Worm (Caenorhabditis elegans) whole organism, L3 larva: ENCODE measurements around the gene K08A2.2.

Source experiments
- R02D3.7 ChIP-seq: fragments of 150-350 bp; optimal IDR thresholded peaks from 2 replicates; lab custom pipeline; 2014; ENCODE audit warnings: missing biosample characterization, missing genetic modification characterization
- ZK546.5 ChIP-seq: sonication (generic microtip); optimal IDR thresholded peaks from 2 replicates; lab custom pipeline; 2017; ENCODE audit warnings: missing biosample characterization, missing genetic modification characterization
- aly-2 ChIP-seq: fragments of 150-350 bp; optimal IDR thresholded peaks from 2 replicates; lab custom pipeline; 2014; ENCODE audit warnings: missing biosample characterization, missing genetic modification characterization
- ama-1 ChIP-seq: fragments of 150-350 bp; optimal IDR thresholded peaks from 2 replicates; lab custom pipeline; 2018
- ceh-16 ChIP-seq: sonication (generic microtip); optimal IDR thresholded peaks from 2 replicates; lab custom pipeline; 2017; ENCODE audit warnings: missing biosample characterization, missing genetic modification characterization
- ceh-28 ChIP-seq: fragments of 150-350 bp; optimal IDR thresholded peaks from 2 replicates; lab custom pipeline; 2014; ENCODE audit warnings: missing biosample characterization, missing genetic modification reagents, missing genetic modification characterization
- ceh-82 ChIP-seq: fragments of 150-350 bp; optimal IDR thresholded peaks from 2 replicates; lab custom pipeline; 2014; ENCODE audit warnings: missing biosample characterization, missing genetic modification characterization
- daf-12 ChIP-seq: fragments of 150-350 bp; optimal IDR thresholded peaks from 2 replicates; lab custom pipeline; 2014; ENCODE audit warnings: missing biosample characterization, missing genetic modification reagents, missing genetic modification characterization
- egl-5 ChIP-seq: fragments of 150-350 bp; optimal IDR thresholded peaks from 2 replicates; lab custom pipeline; 2017; ENCODE audit warnings: missing biosample characterization, missing genetic modification reagents, missing genetic modification characterization, inconsistent platforms
- elt-1 ChIP-seq: fragments of 150-350 bp; optimal IDR thresholded peaks from 2 replicates; lab custom pipeline; 2014; ENCODE audit warnings: missing biosample characterization, missing genetic modification characterization
- elt-3 ChIP-seq, 3 experiments: fragments of 150-350 bp in 1 of 3; sonication (generic microtip) in 2 of 3; optimal IDR thresholded peaks; 2 replicates in 2 of 3; 4 replicates in 1 of 3; lab custom pipeline; 2014 to 2017; ENCODE audit warnings: missing biosample characterization in 3 of 3, missing genetic modification characterization in 3 of 3
- fkh-2 ChIP-seq: fragments of 150-350 bp; optimal IDR thresholded peaks from 2 replicates; lab custom pipeline; 2014; ENCODE audit warnings: missing biosample characterization, missing genetic modification reagents, missing genetic modification characterization
- fos-1 ChIP-seq: fragments of 150-350 bp; optimal IDR thresholded peaks from 2 replicates; lab custom pipeline; 2014; ENCODE audit warnings: missing biosample characterization, missing genetic modification characterization
- hmg-11 ChIP-seq: sonication (generic microtip); optimal IDR thresholded peaks from 2 replicates; lab custom pipeline; 2016; ENCODE audit warnings: missing genetic modification characterization, missing compliant biosample characterization
- jun-1 ChIP-seq: fragments of 150-350 bp; optimal IDR thresholded peaks from 2 replicates; lab custom pipeline; 2014; ENCODE audit warnings: missing biosample characterization, missing genetic modification reagents, missing genetic modification characterization
- lin-15B ChIP-seq: fragments of 150-350 bp; optimal IDR thresholded peaks from 2 replicates; lab custom pipeline; 2014; ENCODE audit warnings: missing biosample characterization, missing genetic modification characterization
- mdl-1 ChIP-seq: fragments of 150-350 bp; optimal IDR thresholded peaks from 2 replicates; lab custom pipeline; 2014; ENCODE audit warnings: missing biosample characterization, missing genetic modification characterization
- nhr-12 ChIP-seq: fragments of 150-350 bp; optimal IDR thresholded peaks from 2 replicates; lab custom pipeline; 2014; ENCODE audit warnings: missing biosample characterization, missing genetic modification characterization
- nhr-23 ChIP-seq: fragments of 150-350 bp; optimal IDR thresholded peaks from 2 replicates; lab custom pipeline; 2014; ENCODE audit warnings: missing biosample characterization, missing genetic modification reagents, missing genetic modification characterization
- nhr-25 ChIP-seq: sonication (generic microtip); optimal IDR thresholded peaks from 2 replicates; lab custom pipeline; 2017; ENCODE audit warnings: missing biosample characterization, missing genetic modification characterization
- nhr-28 ChIP-seq: fragments of 150-350 bp; optimal IDR thresholded peaks from 2 replicates; lab custom pipeline; 2014; ENCODE audit warnings: missing biosample characterization, missing genetic modification characterization
- nhr-43 ChIP-seq: sonication (generic microtip); optimal IDR thresholded peaks from 2 replicates; lab custom pipeline; 2016; ENCODE audit warnings: mild to moderate bottlenecking, missing genetic modification characterization, missing compliant biosample characterization; ENCODE audit not compliant: poor library complexity, severe bottlenecking
- nhr-67 ChIP-seq: fragments of 150-350 bp; optimal IDR thresholded peaks from 2 replicates; lab custom pipeline; 2014; ENCODE audit warnings: missing biosample characterization, missing genetic modification characterization
- nhr-77 ChIP-seq: fragments of 150-350 bp; optimal IDR thresholded peaks from 2 replicates; lab custom pipeline; 2014; ENCODE audit warnings: missing biosample characterization, missing genetic modification characterization
- pqm-1 ChIP-seq: fragments of 150-350 bp; optimal IDR thresholded peaks from 2 replicates; lab custom pipeline; 2017; ENCODE audit warnings: missing biosample characterization, missing genetic modification characterization, inconsistent platforms
- sea-2 ChIP-seq: fragments of 150-350 bp; sonication (generic microtip); optimal IDR thresholded peaks from 4 replicates; lab custom pipeline; 2014; ENCODE audit warnings: missing biosample characterization, missing genetic modification reagents, missing genetic modification characterization
- tbx-2 ChIP-seq: sonication (generic microtip); optimal IDR thresholded peaks from 2 replicates; lab custom pipeline; 2016; ENCODE audit warnings: mild to moderate bottlenecking, missing genetic modification characterization, missing compliant biosample characterization
- zag-1 ChIP-seq: fragments of 150-350 bp; optimal IDR thresholded peaks from 2 replicates; lab custom pipeline; 2014; ENCODE audit warnings: missing biosample characterization, missing genetic modification characterization
- ztf-11 ChIP-seq: fragments of 150-350 bp; optimal IDR thresholded peaks from 2 replicates; lab custom pipeline; 2014; ENCODE audit warnings: missing biosample characterization, missing genetic modification characterization
- ztf-4 ChIP-seq: fragments of 150-350 bp; optimal IDR thresholded peaks from 2 replicates; lab custom pipeline; 2014; ENCODE audit warnings: missing biosample characterization, missing genetic modification characterization

Gene K08A2.2

ce11 chrII:2990089-2990488, 1.3 kb upstream of the K08A2.2 start:
- no peak for TF ChIP-seq fos-1 (tag; lab: Kevin White, UChicago)

- TF ChIP-seq egl-5 (no peak), ztf-11 (tag; lab: Kevin White, UChicago) (no peak), elt-3 (tag; optimal IDR thresholded peaks at IDR 0.05; lab: Kevin White, UChicago) (no peak), nhr-28 (tag; lab: Kevin White, UChicago) (no peak), sea-2 (GFP tag; lab: Kevin White, UChicago) (no peak), ama-1 (lab: Kevin White, UChicago) (no peak), fkh-2 (no peak), nhr-43 (no peak), mdl-1 (tag; lab: Kevin White, UChicago) (no peak)
These were observed 895 bp downstream of the K08A2.2 start for ce11 chrII:2992300-2992699.

ce11 chrII:2994590-2995392, 3.4 kb downstream of the K08A2.2 start:
- TF ChIP-seq pqm-1 (tag; lab: Kevin White, UChicago), result no peak
- peak; percentile 6 for TF ChIP-seq nhr-25 (tag; lab: Kevin White, UChicago)
- TF ChIP-seq daf-12 (tag; lab: Kevin White, UChicago), result no peak
- peak; percentile 7 for TF ChIP-seq elt-1 (tag; lab: Kevin White, UChicago)
- no peak for TF ChIP-seq nhr-12

ce11 chrII:2996721-2997120, 5.3 kb downstream of the K08A2.2 start, which contains the start of gene lido-8:
lido-8 (plus strand) TSS chrII:2997021.
- TF ChIP-seq ZK546.5 (tag; lab: Kevin White, UChicago) (no peak), fkh-2 (no peak), zag-1 (tag; lab: Kevin White, UChicago) (no peak), elt-3 (tag; optimal IDR thresholded peaks at IDR 0.05; lab: Kevin White, UChicago) (no peak), lin-15B (tag; lab: Kevin White, UChicago) (no peak), nhr-43 (no peak), nhr-77 (no peak), aly-2 (tag; lab: Kevin White, UChicago) (no peak), tbx-2 (tag; lab: Kevin White, UChicago) (no peak), jun-1 (tag; lab: Kevin White, UChicago) (no peak), ceh-82 (no peak), ztf-4 (tag; lab: Kevin White, UChicago) (no peak)

ce11 chrII:2997828-2998441, 6.5 kb downstream of the K08A2.2 start:
- no peak for TF ChIP-seq ceh-28 (tag; lab: Kevin White, UChicago)
- TF ChIP-seq ztf-11 (tag; lab: Kevin White, UChicago), result no peak
- no peak for TF ChIP-seq elt-3 (tag; optimal IDR thresholded peaks at IDR 0.05; lab: Kevin White, UChicago)
- no peak for TF ChIP-seq nhr-67 (tag; lab: Kevin White, UChicago)
- TF ChIP-seq hmg-11 (tag; lab: Kevin White, UChicago), result no peak
- TF ChIP-seq nhr-23 (tag; lab: Kevin White, UChicago), result no peak
- no peak for TF ChIP-seq R02D3.7
- no peak for TF ChIP-seq ZK546.5 (tag; lab: Kevin White, UChicago)

- TF ChIP-seq sea-2 (GFP tag; lab: Kevin White, UChicago) (no peak), egl-5 (no peak), elt-1 (tag; lab: Kevin White, UChicago) (no peak), ceh-16 (tag; lab: Kevin White, UChicago) (no peak), fos-1 (tag; lab: Kevin White, UChicago) (no peak), ceh-28 (tag; lab: Kevin White, UChicago) (no peak)
These were observed 9.3 kb downstream of the K08A2.2 start, which contains the start of gene lido-9 for ce11 chrII:3000535-3001264. lido-9 (plus strand) TSS chrII:3000768.
